Fruit fly (Drosophila melanogaster) whole organism, embryonic: Measurements from ENCODE around the gene CG6607.

Experiments used
- Antp ChIP-seq: fragments of 200-800 bp; sonication (Bioruptor generic); optimal IDR thresholded peaks from 3 replicates; lab custom pipeline; 2016; ENCODE audit warnings: missing biosample characterization, missing genetic modification characterization
- BEAF-32 ChIP-seq: fragments of 200-800 bp; sonication (Bioruptor generic); optimal IDR thresholded peaks from 3 replicates; lab custom pipeline; 2017; ENCODE audit warnings: missing biosample characterization, missing genetic modification characterization, mild to moderate bottlenecking, moderate library complexity, missing genetic modification reagents
- CG10321 ChIP-seq: fragments of 200-800 bp; sonication (Bioruptor generic); IDR thresholded peaks from 2 replicates; pipeline ENCODE4 v1.3.6; 2022; ENCODE audit warnings: missing biosample characterization, missing genetic modification characterization
- CG11723 ChIP-seq: fragments of 200-800 bp; sonication (Bioruptor generic); optimal IDR thresholded peaks from 2 replicates; lab custom pipeline; 2017; ENCODE audit warnings: missing biosample characterization, mild to moderate bottlenecking, missing genetic modification characterization
- CG12219 ChIP-seq: fragments of 200-800 bp; sonication (Bioruptor generic); optimal IDR thresholded peaks from 3 replicates; lab custom pipeline; 2018; ENCODE audit warnings: missing biosample characterization, mild to moderate bottlenecking, missing genetic modification characterization
- CG14441 ChIP-seq: fragments of 200-800 bp; sonication (Bioruptor generic); IDR thresholded peaks from 2 replicates; pipeline ENCODE4 v1.3.6; 2022; ENCODE audit warnings: missing biosample characterization, missing genetic modification characterization
- CG15479 ChIP-seq: fragments of 200-800 bp; sonication (Bioruptor generic); optimal IDR thresholded peaks from 3 replicates; lab custom pipeline; 2019; ENCODE audit warnings: missing biosample characterization, mild to moderate bottlenecking, missing genetic modification characterization, moderate library complexity
- CG17186 ChIP-seq: fragments of 200-800 bp; sonication (Bioruptor generic); optimal IDR thresholded peaks from 3 replicates; lab custom pipeline; 2017; ENCODE audit warnings: missing biosample characterization, missing genetic modification reagents, missing genetic modification characterization
- CG18619 ChIP-seq: fragments of 200-800 bp; sonication (Bioruptor generic); optimal IDR thresholded peaks from 3 replicates; lab custom pipeline; 2017; ENCODE audit warnings: missing biosample characterization, mild to moderate bottlenecking, missing genetic modification characterization
- CG30020 ChIP-seq: fragments of 200-800 bp; optimal IDR thresholded peaks from 2 replicates; lab custom pipeline; 2019; ENCODE audit warnings: missing biosample characterization, mild to moderate bottlenecking, missing genetic modification characterization, moderate library complexity
- CG30403 ChIP-seq: fragments of 200-800 bp; sonication (Bioruptor generic); optimal IDR thresholded peaks from 3 replicates; lab custom pipeline; 2016; ENCODE audit warnings: missing biosample characterization, missing genetic modification characterization
- CG31365 ChIP-seq: fragments of 200-800 bp; sonication (Bioruptor generic); optimal IDR thresholded peaks from 2 replicates; lab custom pipeline; 2018; ENCODE audit warnings: missing biosample characterization, mild to moderate bottlenecking, missing genetic modification characterization
- CG6654 ChIP-seq: fragments of 200-800 bp; sonication (Bioruptor generic); optimal IDR thresholded peaks from 2 replicates; lab custom pipeline; 2017; ENCODE audit warnings: missing biosample characterization, mild to moderate bottlenecking, missing genetic modification characterization
- CG7963 ChIP-seq: fragments of 200-800 bp; sonication (Bioruptor generic); IDR thresholded peaks from 3 replicates; pipeline ENCODE4 v1.3.6; 2022; ENCODE audit warnings: missing biosample characterization, missing genetic modification characterization; ENCODE audit not compliant: partially characterized antibody
- CG8388 ChIP-seq: fragments of 200-800 bp; sonication (Bioruptor generic); optimal IDR thresholded peaks from 2 replicates; lab custom pipeline; 2019; ENCODE audit warnings: missing biosample characterization, mild to moderate bottlenecking, missing genetic modification characterization, moderate library complexity
- CG8924 ChIP-seq: fragments of 200-800 bp; optimal IDR thresholded peaks from 3 replicates; lab custom pipeline; 2019; ENCODE audit warnings: missing biosample characterization, mild to moderate bottlenecking, missing genetic modification characterization, moderate library complexity
- CG9609 ChIP-seq: fragments of 200-800 bp; sonication (Bioruptor generic); optimal IDR thresholded peaks from 3 replicates; lab custom pipeline; 2016; ENCODE audit warnings: missing biosample characterization, missing genetic modification characterization
- CoRest ChIP-seq: fragments of 200-800 bp; sonication (Bioruptor generic); optimal IDR thresholded peaks from 3 replicates; lab custom pipeline; 2018; ENCODE audit warnings: missing biosample characterization, mild to moderate bottlenecking, missing genetic modification characterization, moderate library complexity
- Dip3 ChIP-seq: fragments of 200-800 bp; sonication (Bioruptor generic); optimal IDR thresholded peaks from 3 replicates; lab custom pipeline; 2016; ENCODE audit warnings: missing biosample characterization, missing genetic modification characterization
- Dp ChIP-seq: fragments of 200-800 bp; sonication (Bioruptor generic); optimal IDR thresholded peaks from 2 replicates; lab custom pipeline; 2018; ENCODE audit warnings: missing biosample characterization, mild to moderate bottlenecking, missing genetic modification characterization, moderate library complexity
- Dref ChIP-seq: fragments of 200-800 bp; sonication (Bioruptor generic); IDR thresholded peaks from 2 replicates; pipeline ENCODE4 v1.3.6; 2022; ENCODE audit warnings: missing biosample characterization, missing genetic modification characterization
- Ets65A ChIP-seq: fragments of 200-800 bp; sonication (Bioruptor generic); peaks from one replicate; lab custom pipeline; 2016; ENCODE audit warnings: missing biosample characterization, missing genetic modification characterization
- Lpt ChIP-seq: fragments of >200 bp; optimal IDR thresholded peaks from 2 replicates; lab custom pipeline; 2018; ENCODE audit warnings: missing biosample characterization, missing genetic modification characterization
- Nf-YC ChIP-seq: fragments of 200-800 bp; optimal IDR thresholded peaks from 3 replicates; lab custom pipeline; 2019; ENCODE audit warnings: missing biosample characterization, mild to moderate bottlenecking, missing genetic modification characterization, moderate library complexity
- Scr ChIP-seq: fragments of 200-800 bp; sonication (Bioruptor generic); IDR thresholded peaks from 2 replicates; pipeline ENCODE4 v1.3.6; 2022; ENCODE audit warnings: missing biosample characterization, missing genetic modification characterization; ENCODE audit not compliant: partially characterized antibody
- TFAM ChIP-seq: fragments of 200-800 bp; sonication (Bioruptor generic); optimal IDR thresholded peaks from 2 replicates; lab custom pipeline; 2017; ENCODE audit warnings: missing biosample characterization, missing genetic modification characterization, inconsistent platforms
- Xrp1 ChIP-seq: fragments of 200-800 bp; sonication (Bioruptor generic); IDR thresholded peaks from 2 replicates; pipeline ENCODE4 v1.3.6; 2022; ENCODE audit warnings: missing biosample characterization, missing genetic modification characterization
- btn ChIP-seq: fragments of 200-800 bp; sonication (Bioruptor generic); optimal IDR thresholded peaks from 2 replicates; lab custom pipeline; 2016; ENCODE audit warnings: missing biosample characterization, missing genetic modification characterization
- cad ChIP-seq: fragments of >200 bp; optimal IDR thresholded peaks from 2 replicates; lab custom pipeline; 2017; ENCODE audit warnings: missing biosample characterization, missing genetic modification characterization
- cg ChIP-seq: fragments of 200-800 bp; sonication (Bioruptor generic); optimal IDR thresholded peaks from 3 replicates; lab custom pipeline; 2019; ENCODE audit warnings: missing biosample characterization, mild to moderate bottlenecking, missing genetic modification characterization, moderate library complexity
- crp ChIP-seq, 2 experiments: fragments of 200-800 bp; sonication (Bioruptor generic); optimal IDR thresholded peaks; 2 replicates in 1 of 2; 3 replicates in 1 of 2; lab custom pipeline; 2017; ENCODE audit warnings: missing biosample characterization in 2 of 2, missing genetic modification characterization in 2 of 2, mild to moderate bottlenecking in 1 of 2, moderate library complexity in 1 of 2
- en ChIP-seq: fragments of 200-800 bp; sonication (Bioruptor generic); optimal IDR thresholded peaks from 2 replicates; lab custom pipeline; 2016; ENCODE audit warnings: missing biosample characterization, missing genetic modification characterization
- ewg ChIP-seq: fragments of 200-800 bp; sonication (Bioruptor generic); optimal IDR thresholded peaks from 3 replicates; lab custom pipeline; 2017; ENCODE audit warnings: mild to moderate bottlenecking, missing biosample characterization, missing genetic modification reagents, missing genetic modification characterization
- fu2 ChIP-seq: fragments of 200-800 bp; sonication (Bioruptor generic); optimal IDR thresholded peaks from 2 replicates; lab custom pipeline; 2016; ENCODE audit warnings: missing biosample characterization, missing genetic modification characterization
- gem ChIP-seq: fragments of 200-800 bp; sonication (Bioruptor generic); optimal IDR thresholded peaks from 2 replicates; lab custom pipeline; 2019; ENCODE audit warnings: missing biosample characterization, mild to moderate bottlenecking, missing genetic modification characterization, moderate library complexity
- ken ChIP-seq: fragments of 200-800 bp; sonication (Bioruptor generic); IDR thresholded peaks from 3 replicates; pipeline ENCODE4 v1.3.6; 2022; ENCODE audit warnings: missing biosample characterization, missing genetic modification characterization
- mam ChIP-seq: fragments of 200-800 bp; sonication (Bioruptor generic); optimal IDR thresholded peaks from 3 replicates; lab custom pipeline; 2016; ENCODE audit warnings: missing biosample characterization, missing genetic modification characterization
- pan ChIP-seq, 4 experiments: fragments of >200 bp in 3 of 4; fragments of 200-800 bp in 1 of 4; sonication (Bioruptor generic) in 1 of 4; optimal IDR thresholded peaks in 3 of 4; IDR thresholded peaks in 1 of 4; 2 replicates each; pipeline versions ENCODE4 v1.3.6 to Lab custom; 2017 to 2022; ENCODE audit warnings: missing biosample characterization in 2 of 4, missing genetic modification characterization in 2 of 4, mixed read lengths in 1 of 4
- ro ChIP-seq: fragments of 200-800 bp; sonication (Bioruptor generic); IDR thresholded peaks from 2 replicates; pipeline ENCODE4 v1.3.6; 2022; ENCODE audit warnings: missing biosample characterization, missing genetic modification characterization
- sob ChIP-seq: fragments of 200-800 bp; sonication (Bioruptor generic); IDR thresholded peaks from 2 replicates; pipeline ENCODE4 v1.3.6; 2022; ENCODE audit warnings: missing biosample characterization, missing genetic modification characterization
- sqz ChIP-seq: fragments of 200-800 bp; sonication (Bioruptor generic); optimal IDR thresholded peaks from 3 replicates; lab custom pipeline; 2018; ENCODE audit warnings: missing biosample characterization, mild to moderate bottlenecking, missing genetic modification characterization
- ssp ChIP-seq: fragments of 200-800 bp; sonication (Bioruptor generic); IDR thresholded peaks from 2 replicates; pipeline ENCODE4 v1.3.6; 2022; ENCODE audit warnings: missing biosample characterization, missing genetic modification characterization
- ttk ChIP-seq: fragments of 200-800 bp; sonication (Bioruptor generic); IDR thresholded peaks from 2 replicates; pipeline ENCODE4 v2.1.2; 2022; ENCODE audit warnings: missing biosample characterization, missing genetic modification characterization
- tup ChIP-seq: fragments of 200-800 bp; sonication (Bioruptor generic); optimal IDR thresholded peaks from 2 replicates; lab custom pipeline; 2016; ENCODE audit warnings: missing biosample characterization, mild to moderate bottlenecking, missing genetic modification characterization, moderate library complexity
- unpg ChIP-seq: fragments of 200-800 bp; sonication (Bioruptor generic); optimal IDR thresholded peaks from 3 replicates; lab custom pipeline; 2018; ENCODE audit warnings: missing biosample characterization, mild to moderate bottlenecking, missing genetic modification characterization, moderate library complexity
- vfl ChIP-seq: fragments of 200-800 bp; sonication (Bioruptor generic); optimal IDR thresholded peaks from 2 replicates; lab custom pipeline; 2016; ENCODE audit warnings: missing biosample characterization, missing genetic modification characterization

The CG6607 gene

dm6 chr3R:24544388-24544787 lies 16.5 kb downstream of the CG6607 start, which contains the start of gene Esyt2 (continued):
- TF ChIP-seq Lpt (GFP tag; lab: Kevin White, UChicago) (no peak), crp (GFP tag; optimal IDR thresholded peaks at IDR 0.05; lab: Kevin White, UChicago) (no peak), en (no peak), Antp (GFP tag; lab: Kevin White, UChicago) (no peak), Dp (GFP tag; lab: Kevin White, UChicago) (peak; percentile 56), fu2 (GFP tag; lab: Kevin White, UChicago) (no peak), btn (GFP tag; lab: Kevin White, UChicago) (no peak), tup (GFP tag; lab: Kevin White, UChicago) (no peak), ssp (GFP tag; lab: Robert Waterston, UW) (no peak), CG30020 (no peak), CG12219 (no peak), CG8924 (peak; percentile 23), ewg (GFP tag; lab: Kevin White, UChicago) (no peak), Dip3 (GFP tag; lab: Kevin White, UChicago) (no peak), CG8388 (GFP tag; lab: Kevin White, UChicago) (peak; percentile 15), unpg (GFP tag; lab: Kevin White, UChicago) (peak; percentile 55), CG10321 (GFP tag; lab: Robert Waterston, UW) (no peak), ken (GFP tag; lab: Robert Waterston, UW) (no peak), pan (optimal IDR thresholded peaks at IDR 0.05; lab: Kevin White, UChicago) (no peak), pan (GFP tag; optimal IDR thresholded peaks at IDR 0.05 in 1 of 2, IDR thresholded peaks at IDR 0.05 in 1 of 2) (peak in 1 of 2 experiments; percentile 55), Nf-YC (tag; lab: Kevin White, UChicago) (no peak), CG9609 (no peak), CG31365 (tag; lab: Kevin White, UChicago) (no peak), CG30403 (GFP tag; lab: Kevin White, UChicago) (peak; percentile 21), sob (GFP tag; lab: Robert Waterston, UW) (peak; percentile 37; the same call in 1 of the 2 replicates), cg (GFP tag; lab: Kevin White, UChicago) (no peak), CG7963 (GFP tag; lab: Robert Waterston, UW) (no peak), Xrp1 (GFP tag; lab: Robert Waterston, UW) (peak; percentile 23; the same call in 1 of the 2 replicates), ttk (GFP tag; lab: Robert Waterston, UW) (no peak), Scr (GFP tag; lab: Robert Waterston, UW) (no peak), BEAF-32 (GFP tag; lab: Kevin White, UChicago) (no peak), ro (GFP tag; lab: Robert Waterston, UW) (peak; percentile 22; the same call in 1 of the 2 replicates), gem (tag; lab: Kevin White, UChicago) (peak; percentile 72)
- TF ChIP-seq, all 482 proteins: peak for 140

- TF ChIP-seq CG6654 (GFP tag; lab: Kevin White, UChicago) (peak; percentile 80), sqz (no peak), Ets65A (peak; percentile 67), CoRest (tag; lab: Kevin White, UChicago) (no peak), CG15479 (GFP tag; lab: Kevin White, UChicago) (no peak), Dref (no peak), Lpt (GFP tag; lab: Kevin White, UChicago) (no peak), CG17186 (GFP tag; lab: Kevin White, UChicago) (no peak), cad (GFP tag; lab: Kevin White, UChicago) (peak; percentile 26), TFAM (GFP tag; lab: Kevin White, UChicago) (no peak), CG14441 (GFP tag; lab: Robert Waterston, UW) (no peak), vfl (GFP tag; lab: Kevin White, UChicago) (no peak), CG11723 (GFP tag; lab: Kevin White, UChicago) (no peak), CG18619 (GFP tag; lab: Kevin White, UChicago) (no peak), mam (GFP tag; lab: Kevin White, UChicago) (no peak)
- TF ChIP-seq, all 482 proteins: peak for 3
Measured at dm6 chr3R:24548216-24548615, 20.4 kb downstream of the CG6607 start.
